Worm (Caenorhabditis elegans): ENCODE results near the gene C36E8.4.

ce11 chrIII:4004064-4004580, 8.0 kb upstream of the C36E8.4 start, which contains the start of gene tif-1A:
- TF ChIP-seq nhr-77 (tag; optimal IDR thresholded peaks at IDR 0.05): peak; percentile 88
- peak; percentile 73 for TF ChIP-seq tra-1 (GFP tag; IDR thresholded peaks at IDR 0.05)
- no peak for TF ChIP-seq egl-27 (tag; optimal IDR thresholded peaks at IDR 0.05)
- TF ChIP-seq mep-1 (tag; optimal IDR thresholded peaks at IDR 0.05): peak; percentile 92
- TF ChIP-seq ztf-11 (tag; optimal IDR thresholded peaks at IDR 0.05): no peak
- no peak for TF ChIP-seq aha-1 (tag)
- no peak for TF ChIP-seq R02D3.7 (tag; optimal IDR thresholded peaks at IDR 0.05)
- TF ChIP-seq nhr-237 (tag; optimal IDR thresholded peaks at IDR 0.05): no peak
- TF ChIP-seq spr-3 (GFP tag; optimal IDR thresholded peaks at IDR 0.05): no peak
- no peak for TF ChIP-seq Y48G9A.11 (GFP tag; IDR thresholded peaks at IDR 0.05)
- TF ChIP-seq fos-1 (tag; optimal IDR thresholded peaks at IDR 0.05): no peak
- TF ChIP-seq ZK337.2 (GFP tag; IDR thresholded peaks at IDR 0.05): no peak
- no peak for TF ChIP-seq skn-1 (tag; optimal IDR thresholded peaks at IDR 0.05)

All from whole organism, L4 larva.